Fruit fly (Drosophila melanogaster): ENCODE data around the gene CG31988.

DNA sequence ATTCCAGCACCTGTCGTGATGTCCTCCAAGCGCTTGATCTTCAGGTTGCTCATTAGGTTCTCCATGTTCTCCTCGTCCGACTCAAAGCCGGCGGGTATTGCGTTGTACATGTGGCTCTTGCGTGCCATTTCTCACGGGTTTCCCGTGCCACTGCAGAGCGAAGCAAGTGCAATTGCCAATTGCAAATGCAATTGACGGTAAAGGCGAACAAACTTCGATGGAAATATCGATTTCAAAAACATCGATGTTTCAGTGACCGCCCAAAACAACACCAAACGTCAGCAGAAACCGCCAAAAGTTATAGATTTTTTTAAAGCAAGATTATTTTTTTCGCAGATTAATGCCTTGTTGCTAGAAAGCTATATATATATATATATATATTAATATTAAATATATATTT, 39.7 kb downstream of the CG31988 start, which contains the start of gene Nbr:
- TF ChIP-seq Gug (GFP tag; IDR thresholded peaks at IDR 0.05) (no peak), vri (GFP tag; optimal IDR thresholded peaks at IDR 0.05) (no peak), CG8319 (GFP tag; optimal IDR thresholded peaks at IDR 0.05) (no peak), CG6163 (GFP tag; IDR thresholded peaks at IDR 0.05) (0 out of 3 replicates have a peak, but pooled peaks have one; percentile 14), CG9139 (GFP tag; optimal IDR thresholded peaks at IDR 0.05) (no peak), CG8119 (GFP tag; IDR thresholded peaks at IDR 0.05) (no peak), CG32006 (GFP tag; optimal IDR thresholded peaks at IDR 0.05) (no peak), net (GFP tag; optimal IDR thresholded peaks at IDR 0.05) (no peak), achi (GFP tag; optimal IDR thresholded peaks at IDR 0.05) (no peak), CG11902 (GFP tag; optimal IDR thresholded peaks at IDR 0.05) (no peak), lz (GFP tag; optimal IDR thresholded peaks at IDR 0.05) (no peak), CG11762 (GFP tag; optimal IDR thresholded peaks at IDR 0.05; ENCODE audit: insufficient read depth) (no peak), CG6792 (GFP tag; optimal IDR thresholded peaks at IDR 0.05) (no peak)
